Worm (Caenorhabditis elegans) whole organism, L4 larva: Measurements from ENCODE around the gene ldh-1.
A peak's percentile ranks its signal among the peaks of the same experiment; 100 is the strongest.
"Not testable (repeated sequence)": the region's sequence is repeated elsewhere in the genome, so short reads cannot be mapped to it uniquely, and the experiment has no call there.

Source experiments
- D1046.2 ChIP-seq: fragments of 200-800 bp; sonication (Bioruptor generic); IDR thresholded peaks from 2 replicates; pipeline ENCODE4 v1.3.6; 2022; ENCODE audit warnings: missing genetic modification characterization, missing compliant biosample characterization
- F10B5.3 ChIP-seq: sonication (generic microtip); optimal IDR thresholded peaks from 2 replicates; lab custom pipeline; 2016; ENCODE audit warnings: mild to moderate bottlenecking, missing genetic modification characterization, missing compliant biosample characterization
- F37D6.2 ChIP-seq: sonication (generic microtip); optimal IDR thresholded peaks from 2 replicates; lab custom pipeline; 2016; ENCODE audit warnings: mild to moderate bottlenecking, missing genetic modification characterization, missing compliant biosample characterization
- F44E2.7 ChIP-seq: fragments of 200-800 bp; sonication (Bioruptor generic); IDR thresholded peaks from 2 replicates; pipeline ENCODE4 v2.1.2; 2022; ENCODE audit warnings: missing genetic modification characterization, missing compliant biosample characterization
- T20F7.1 ChIP-seq: fragments of 200-800 bp; sonication (Bioruptor generic); optimal IDR thresholded peaks from 2 replicates; lab custom pipeline; 2018; ENCODE audit warnings: mild to moderate bottlenecking, missing genetic modification characterization, missing compliant biosample characterization
- ZK337.2 ChIP-seq: fragments of 200-800 bp; sonication (Bioruptor generic); IDR thresholded peaks from 2 replicates; pipeline ENCODE4 v1.3.6; 2022; ENCODE audit warnings: missing genetic modification reagents, missing genetic modification characterization, missing compliant biosample characterization
- ceh-20 ChIP-seq: fragments of 200-800 bp; sonication (Bioruptor generic); IDR thresholded peaks from 2 replicates; pipeline ENCODE4 v1.3.6; 2022; ENCODE audit warnings: missing genetic modification reagents, missing genetic modification characterization, missing compliant biosample characterization
- ceh-32 ChIP-seq: sonication (generic microtip); optimal IDR thresholded peaks from 2 replicates; lab custom pipeline; 2016; ENCODE audit warnings: mild to moderate bottlenecking, missing genetic modification characterization, missing compliant biosample characterization; ENCODE audit not compliant: poor library complexity
- ceh-44 ChIP-seq: fragments of 200-800 bp; sonication (Bioruptor generic); IDR thresholded peaks from 2 replicates; pipeline ENCODE4 v1.3.6; 2022; ENCODE audit warnings: missing genetic modification reagents, missing genetic modification characterization, missing compliant biosample characterization
- daf-8 ChIP-seq: fragments of 200-800 bp; sonication (Bioruptor generic); IDR thresholded peaks from 2 replicates; pipeline ENCODE4 v1.3.6; 2022; ENCODE audit warnings: missing genetic modification characterization, missing compliant biosample characterization
- dmd-6 ChIP-seq: fragments of 200-800 bp; sonication (Bioruptor generic); IDR thresholded peaks from 2 replicates; pipeline ENCODE4 v1.3.6; 2022; ENCODE audit warnings: missing genetic modification reagents, missing genetic modification characterization, missing compliant biosample characterization
- dpl-1 ChIP-seq: fragments of 150-350 bp; optimal IDR thresholded peaks from 2 replicates; lab custom pipeline; 2014; ENCODE audit warnings: missing biosample characterization, missing genetic modification reagents, missing genetic modification characterization
- dve-1 ChIP-seq: sonication (generic microtip); optimal IDR thresholded peaks from 2 replicates; lab custom pipeline; 2017; ENCODE audit warnings: antibody characterized with exemption, mild to moderate bottlenecking, missing genetic modification characterization, missing compliant biosample characterization; ENCODE audit not compliant: insufficient read depth
- egl-43 ChIP-seq: fragments of 200-800 bp; sonication (Bioruptor generic); IDR thresholded peaks from 2 replicates; pipeline ENCODE4 v1.3.6; 2022; ENCODE audit warnings: missing genetic modification reagents, missing genetic modification characterization, missing compliant biosample characterization
- gei-8 ChIP-seq: fragments of 200-800 bp; sonication (Bioruptor generic); optimal IDR thresholded peaks from 2 replicates; lab custom pipeline; 2018; ENCODE audit warnings: mild to moderate bottlenecking, missing genetic modification characterization, missing compliant biosample characterization
- hif-1 ChIP-seq, 2 experiments: sonication (generic microtip); optimal IDR thresholded peaks; 2 replicates each; lab custom pipeline; 2016 to 2017; ENCODE audit warnings: missing compliant biosample characterization in 2 of 2, missing genetic modification characterization in 2 of 2, missing genetic modification reagents in 2 of 2, missing genotype in 2 of 2, mild to moderate bottlenecking in 1 of 2
- hlh-30 ChIP-seq: sonication (generic microtip); optimal IDR thresholded peaks from 2 replicates; lab custom pipeline; 2017; ENCODE audit warnings: antibody characterized with exemption, mild to moderate bottlenecking, missing genetic modification characterization, missing compliant biosample characterization; ENCODE audit not compliant: insufficient read depth
- hmg-1.1 ChIP-seq: fragments of 200-800 bp; sonication (Bioruptor generic); IDR thresholded peaks from 2 replicates; pipeline ENCODE4 v1.3.6; 2022; ENCODE audit warnings: missing genetic modification reagents, missing genetic modification characterization, missing compliant biosample characterization
- jun-1 ChIP-seq: fragments of 150-350 bp; optimal IDR thresholded peaks from 2 replicates; lab custom pipeline; 2014; ENCODE audit warnings: missing biosample characterization, missing genetic modification reagents, missing genetic modification characterization
- lim-7 ChIP-seq: fragments of 200-800 bp; sonication (Bioruptor generic); IDR thresholded peaks from 2 replicates; pipeline ENCODE4 v1.3.6; 2022; ENCODE audit warnings: missing genetic modification characterization, missing compliant biosample characterization
- lin-13 ChIP-seq: fragments of 150-350 bp; optimal IDR thresholded peaks from 2 replicates; lab custom pipeline; 2014; ENCODE audit warnings: missing biosample characterization, missing genetic modification reagents, missing genetic modification characterization
- lin-38 ChIP-seq: fragments of 200-800 bp; sonication (Bioruptor generic); IDR thresholded peaks from 2 replicates; pipeline ENCODE4 v1.3.6; 2022; ENCODE audit warnings: missing genetic modification reagents, missing genetic modification characterization, missing compliant biosample characterization
- lir-3 ChIP-seq: sonication (generic microtip); optimal IDR thresholded peaks from 2 replicates; lab custom pipeline; 2016; ENCODE audit warnings: mild to moderate bottlenecking, missing genetic modification characterization, missing compliant biosample characterization
- madf-5 ChIP-seq, 2 experiments: fragments of 200-800 bp; sonication (Bioruptor generic); IDR thresholded peaks; 2 replicates each; pipeline ENCODE4 v1.3.6; 2022; ENCODE audit warnings: missing compliant biosample characterization in 2 of 2, missing genetic modification characterization in 2 of 2
- madf-9 ChIP-seq: fragments of 200-800 bp; sonication (Bioruptor generic); conservative IDR thresholded peaks from 2 replicates; pipeline ENCODE4 v1.3.6; 2022; ENCODE audit warnings: missing genetic modification reagents, missing genetic modification characterization, missing compliant biosample characterization
- mep-1 ChIP-seq: fragments of 150-350 bp; sonication (generic microtip); optimal IDR thresholded peaks from 3 replicates; lab custom pipeline; 2014; ENCODE audit warnings: missing biosample characterization, missing genetic modification characterization
- mxl-2 ChIP-seq: fragments of 200-800 bp; sonication (Bioruptor generic); conservative IDR thresholded peaks from 2 replicates; pipeline ENCODE4 v1.3.6; 2022; ENCODE audit warnings: missing genetic modification reagents, missing genetic modification characterization, missing compliant biosample characterization
- nhr-10 ChIP-seq: fragments of 150-350 bp; optimal IDR thresholded peaks from 2 replicates; lab custom pipeline; 2014; ENCODE audit warnings: missing biosample characterization, missing genetic modification characterization
- nhr-102 ChIP-seq: sonication (generic microtip); optimal IDR thresholded peaks from 2 replicates; lab custom pipeline; 2016; ENCODE audit warnings: mild to moderate bottlenecking, missing genetic modification characterization, moderate library complexity, missing compliant biosample characterization
- nhr-111 ChIP-seq: fragments of 200-800 bp; sonication (Bioruptor generic); optimal IDR thresholded peaks from 2 replicates; lab custom pipeline; 2018; ENCODE audit warnings: mild to moderate bottlenecking, missing genetic modification characterization, missing compliant biosample characterization
- nhr-25 ChIP-seq: sonication (generic microtip); optimal IDR thresholded peaks from 2 replicates; lab custom pipeline; 2017; ENCODE audit warnings: missing genetic modification characterization, mild to moderate bottlenecking, missing compliant biosample characterization, antibody characterized with exemption, moderate library complexity, borderline replicate concordance; ENCODE audit not compliant: insufficient read depth
- nhr-28 ChIP-seq: fragments of 150-350 bp; optimal IDR thresholded peaks from 2 replicates; lab custom pipeline; 2014; ENCODE audit warnings: missing biosample characterization, missing genetic modification characterization
- nhr-41 ChIP-seq: fragments of 200-800 bp; sonication (Bioruptor generic); IDR thresholded peaks from 2 replicates; pipeline ENCODE4 v1.3.6; 2022; ENCODE audit warnings: missing genetic modification reagents, missing genetic modification characterization, missing compliant biosample characterization
- nhr-42 ChIP-seq: fragments of 200-800 bp; sonication (Bioruptor generic); IDR thresholded peaks from 2 replicates; pipeline ENCODE4 v1.3.6; 2022; ENCODE audit warnings: missing genetic modification characterization, missing compliant biosample characterization
- nhr-48 ChIP-seq: sonication (generic microtip); optimal IDR thresholded peaks from 2 replicates; lab custom pipeline; 2016; ENCODE audit warnings: mild to moderate bottlenecking, missing genetic modification characterization, missing compliant biosample characterization
- nhr-77 ChIP-seq: fragments of 150-350 bp; optimal IDR thresholded peaks from 2 replicates; lab custom pipeline; 2014; ENCODE audit warnings: missing biosample characterization, missing genetic modification characterization
- pha-4 ChIP-seq, 2 experiments: fragments of 150-350 bp in 1 of 2; fragments of 200-800 bp in 1 of 2; sonication (Bioruptor generic) in 1 of 2; IDR thresholded peaks in 1 of 2; optimal IDR thresholded peaks in 1 of 2; 2 replicates each; pipeline versions ENCODE4 v1.3.6 to Lab custom; 2014 to 2022; ENCODE audit warnings: missing genetic modification characterization in 2 of 2, missing genetic modification reagents in 2 of 2, missing biosample characterization in 1 of 2, missing compliant biosample characterization in 1 of 2
- sdz-12 ChIP-seq: fragments of 200-800 bp; sonication (Bioruptor generic); optimal IDR thresholded peaks from 2 replicates; lab custom pipeline; 2018; ENCODE audit warnings: mild to moderate bottlenecking, missing genetic modification characterization, missing compliant biosample characterization
- set-16 ChIP-seq: fragments of 200-800 bp; sonication (Bioruptor generic); IDR thresholded peaks from 2 replicates; pipeline ENCODE4 v1.3.6; 2022; ENCODE audit warnings: missing genetic modification reagents, missing genetic modification characterization, missing compliant biosample characterization
- snpc-1.2 ChIP-seq: fragments of 200-800 bp; sonication (Bioruptor generic); IDR thresholded peaks from 2 replicates; pipeline ENCODE4 v1.3.6; 2022; ENCODE audit warnings: missing genetic modification reagents, missing genetic modification characterization, missing compliant biosample characterization
- spr-1 ChIP-seq: sonication (generic microtip); optimal IDR thresholded peaks from 2 replicates; lab custom pipeline; 2016; ENCODE audit warnings: mild to moderate bottlenecking, missing genetic modification characterization, missing compliant biosample characterization
- spr-3 ChIP-seq: fragments of 200-800 bp; sonication (Bioruptor generic); optimal IDR thresholded peaks from 2 replicates; lab custom pipeline; 2018; ENCODE audit warnings: mild to moderate bottlenecking, missing genetic modification characterization, missing compliant biosample characterization
- tag-97 ChIP-seq: fragments of 200-800 bp; sonication (Bioruptor generic); IDR thresholded peaks from 2 replicates; pipeline ENCODE4 v1.3.6; 2022; ENCODE audit warnings: missing genetic modification characterization, missing compliant biosample characterization
- tra-1 ChIP-seq: fragments of 200-800 bp; sonication (Bioruptor generic); IDR thresholded peaks from 2 replicates; pipeline ENCODE4 v1.3.6; 2022; ENCODE audit warnings: missing genetic modification reagents, missing genetic modification characterization, missing compliant biosample characterization
- unc-39 ChIP-seq: sonication (generic microtip); optimal IDR thresholded peaks from 2 replicates; lab custom pipeline; 2017; ENCODE audit warnings: missing biosample characterization, missing genetic modification characterization
- unc-62 ChIP-seq, 3 experiments: fragments of 150-350 bp in 1 of 3; sonication (generic microtip); optimal IDR thresholded peaks in 2 of 3; peaks in 1 of 3; 1 replicate in 1 of 3; 2 replicates in 2 of 3; lab custom pipeline; 2014 to 2017; ENCODE audit warnings: missing biosample characterization in 3 of 3, missing genetic modification characterization in 3 of 3, missing genetic modification reagents in 3 of 3, missing genotype in 1 of 3
- zfp-2 ChIP-seq: sonication (generic microtip); optimal IDR thresholded peaks from 2 replicates; lab custom pipeline; 2016; ENCODE audit warnings: mild to moderate bottlenecking, missing genetic modification characterization, missing compliant biosample characterization
- zfp-3 ChIP-seq: fragments of 200-800 bp; sonication (Bioruptor generic); conservative IDR thresholded peaks from 2 replicates; pipeline ENCODE4 v1.3.6; 2022; ENCODE audit warnings: missing genetic modification reagents, missing genetic modification characterization, missing compliant biosample characterization
- zip-2 ChIP-seq: fragments of 150-350 bp; optimal IDR thresholded peaks from 2 replicates; lab custom pipeline; 2014; ENCODE audit warnings: missing biosample characterization, missing genetic modification characterization

The ldh-1 gene

DNA sequence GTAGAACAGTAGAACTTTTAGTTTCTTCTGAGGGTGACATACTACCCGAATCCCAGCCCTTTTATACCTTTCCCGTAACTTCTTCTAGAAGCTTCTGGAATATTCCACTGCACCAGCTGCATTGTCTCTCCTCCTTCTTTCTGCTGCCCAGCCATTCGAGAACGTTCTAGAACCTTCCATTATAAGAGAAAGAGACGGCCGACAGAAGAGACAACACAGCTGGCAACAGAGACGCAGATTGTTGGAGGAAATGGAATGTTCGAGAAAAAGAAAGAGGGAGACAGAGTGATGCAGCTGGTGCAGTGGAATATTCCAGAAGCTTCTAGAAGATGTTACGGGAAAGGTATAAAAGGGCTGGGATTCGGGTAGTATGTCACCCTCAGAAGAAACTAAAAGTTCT lies 35.3 kb downstream of the ldh-1 start, which contains the start of the genes F44E5.4 and F44E5.5:
F44E5.4 (minus strand) TSS at position 35 of the 400 bp plus-strand sequence.
F44E5.5 (plus strand) TSS at position 386 of the 400 bp plus-strand sequence.
- TF ChIP-seq unc-39 (tag; lab: Kevin White, UChicago): peak; percentile 79
- TF ChIP-seq nhr-25 (tag; lab: Kevin White, UChicago): peak; percentile 68
- TF ChIP-seq hlh-30: peak; percentile 78
- peak; percentile 89 for TF ChIP-seq dve-1 (tag; lab: Kevin White, UChicago)
- peak; percentile 100 for TF ChIP-seq ceh-20 (GFP tag; lab: Robert Waterston, UW)
- TF ChIP-seq D1046.2 (GFP tag; lab: Robert Waterston, UW): peak; percentile 98
- peak; percentile 99 for TF ChIP-seq hmg-1.1 (GFP tag; lab: Robert Waterston, UW)
- TF ChIP-seq hif-1 (tag; optimal IDR thresholded peaks at IDR 0.05; lab: Kevin White, UChicago): peak; percentile 83 to 91
- TF ChIP-seq egl-43 (GFP tag; lab: Robert Waterston, UW): peak; percentile 100
- TF ChIP-seq dpl-1 (GFP tag; lab: Kevin White, UChicago): peak; percentile 46
- TF ChIP-seq ceh-32 (tag; lab: Kevin White, UChicago): peak; percentile 42
- TF ChIP-seq snpc-1.2 (GFP tag; lab: Robert Waterston, UW): peak; percentile 96
- peak; percentile 82 for TF ChIP-seq nhr-10 (tag; lab: Kevin White, UChicago)
- TF ChIP-seq nhr-41: peak; percentile 99
- TF ChIP-seq set-16: peak; percentile 99
- TF ChIP-seq zfp-2: peak; percentile 51
- peak; percentile 65 for TF ChIP-seq nhr-28 (tag; lab: Kevin White, UChicago)
- TF ChIP-seq F10B5.3 (tag; lab: Kevin White, UChicago): peak; percentile 89
- peak; percentile 95 for TF ChIP-seq spr-3 (GFP tag; lab: Kevin White, UChicago)
- peak; percentile 81 for TF ChIP-seq zip-2 (tag; lab: Kevin White, UChicago)
- peak; percentile 99 for TF ChIP-seq madf-5 (GFP tag; IDR thresholded peaks at IDR 0.05; lab: Robert Waterston, UW)
- peak; percentile 81 for TF ChIP-seq T20F7.1
- peak; percentile 89 for TF ChIP-seq spr-1 (tag; lab: Kevin White, UChicago)
- peak; percentile 97 for TF ChIP-seq sdz-12 (GFP tag; lab: Kevin White, UChicago)
- peak; percentile 94 for TF ChIP-seq mxl-2 (GFP tag; lab: Robert Waterston, UW)
- peak; percentile 95 for TF ChIP-seq ceh-44 (GFP tag; lab: Robert Waterston, UW)
- TF ChIP-seq jun-1 (tag; lab: Kevin White, UChicago): peak; percentile 84
- peak; percentile 81 for TF ChIP-seq mep-1 (tag; lab: Kevin White, UChicago)
- TF ChIP-seq unc-62 (GFP tag; optimal IDR thresholded peaks at IDR 0.05 in 1 of 2; lab: Kevin White, UChicago): peak in 1 of 2 experiments; percentile 96
- TF ChIP-seq unc-62, pha-4 (tag; optimal IDR thresholded peaks at IDR 0.05; lab: Kevin White, UChicago): not testable (repeated sequence)
- peak; percentile 89 for TF ChIP-seq nhr-48 (tag; lab: Kevin White, UChicago)
- peak; percentile 93 for TF ChIP-seq nhr-102 (tag; lab: Kevin White, UChicago)
- peak; percentile 100 for TF ChIP-seq daf-8 (GFP tag; lab: Robert Waterston, UW)
- peak; percentile 63 for TF ChIP-seq lir-3 (tag; lab: Kevin White, UChicago)
- TF ChIP-seq dmd-6: peak; percentile 99
- peak; percentile 100 for TF ChIP-seq zfp-3 (GFP tag; lab: Robert Waterston, UW)
- TF ChIP-seq nhr-111: peak; percentile 97
- peak; percentile 91 for TF ChIP-seq lin-38 (GFP tag; lab: Robert Waterston, UW)
- peak; percentile 40 for TF ChIP-seq nhr-77
- peak; percentile 97 for TF ChIP-seq nhr-42 (GFP tag; lab: Robert Waterston, UW)
- TF ChIP-seq tag-97 (GFP tag; lab: Robert Waterston, UW): peak; percentile 100
- TF ChIP-seq ZK337.2 (GFP tag; lab: Robert Waterston, UW): peak; percentile 80
- TF ChIP-seq tra-1 (GFP tag; lab: Robert Waterston, UW): peak; percentile 100
- TF ChIP-seq lim-7: peak; percentile 90
- TF ChIP-seq F37D6.2 (tag; lab: Kevin White, UChicago): peak; percentile 93
- peak; percentile 99 for TF ChIP-seq pha-4 (GFP tag; IDR thresholded peaks at IDR 0.05; lab: Robert Waterston, UW)
- TF ChIP-seq madf-9 (GFP tag; lab: Robert Waterston, UW): peak; percentile 96
- TF ChIP-seq lin-13 (GFP tag; lab: Kevin White, UChicago): peak; percentile 64
- peak; percentile 95 for TF ChIP-seq F44E2.7 (GFP tag; lab: Robert Waterston, UW)
- TF ChIP-seq gei-8 (GFP tag; lab: Kevin White, UChicago): peak; percentile 96
